Worm (Caenorhabditis elegans) whole organism, early embryonic: ENCODE measurements around the gene srh-172.
"Not testable (repeated sequence)": the region's sequence is repeated elsewhere in the genome, so short reads cannot be mapped to it uniquely, and the experiment has no call there.

ENCODE experiments used
- B0310.2 ChIP-seq: sonication (generic microtip); optimal IDR thresholded peaks from 2 replicates; lab custom pipeline; 2016; ENCODE audit warnings: mild to moderate bottlenecking, missing genetic modification characterization, missing compliant biosample characterization
- F13C5.2 ChIP-seq: sonication (generic microtip); optimal IDR thresholded peaks from 2 replicates; lab custom pipeline; 2017; ENCODE audit warnings: mild to moderate bottlenecking, missing genetic modification characterization, inconsistent platforms, missing compliant biosample characterization
- aly-1 ChIP-seq: sonication (generic microtip); optimal IDR thresholded peaks from 2 replicates; lab custom pipeline; 2016; ENCODE audit warnings: missing genetic modification characterization, missing compliant biosample characterization
- ama-1 ChIP-seq: fragments of 150-350 bp; optimal IDR thresholded peaks from 2 replicates; lab custom pipeline; 2014
- ceh-13 ChIP-seq: fragments of 200-800 bp; sonication (Bioruptor generic); optimal IDR thresholded peaks from 2 replicates; lab custom pipeline; 2018; ENCODE audit warnings: mild to moderate bottlenecking, missing genetic modification characterization, missing compliant biosample characterization
- ceh-36 ChIP-seq: sonication (generic microtip); optimal IDR thresholded peaks from 2 replicates; lab custom pipeline; 2016; ENCODE audit warnings: missing genetic modification characterization, inconsistent platforms, missing compliant biosample characterization
- ets-7 ChIP-seq: sonication (generic microtip); optimal IDR thresholded peaks from 2 replicates; lab custom pipeline; 2016; ENCODE audit warnings: missing genotype, missing genetic modification characterization, missing compliant biosample characterization
- flt-1 ChIP-seq: fragments of 200-800 bp; sonication (Bioruptor generic); IDR thresholded peaks from 2 replicates; pipeline ENCODE4 v1.3.6; 2022; ENCODE audit warnings: missing genetic modification characterization, missing compliant biosample characterization
- hmbx-1 ChIP-seq: sonication (generic microtip); optimal IDR thresholded peaks from 2 replicates; lab custom pipeline; 2016; ENCODE audit warnings: mild to moderate bottlenecking, missing genetic modification characterization, missing compliant biosample characterization
- hmg-4 ChIP-seq: fragments of 200-800 bp; sonication (Bioruptor generic); optimal IDR thresholded peaks from 2 replicates; lab custom pipeline; 2018; ENCODE audit warnings: mild to moderate bottlenecking, missing genetic modification characterization, missing compliant biosample characterization
- hnd-1 ChIP-seq: sonication (generic microtip); optimal IDR thresholded peaks from 2 replicates; lab custom pipeline; 2016; ENCODE audit warnings: missing genetic modification characterization, missing compliant biosample characterization
- pes-1 ChIP-seq: fragments of 200-800 bp; sonication (Bioruptor generic); IDR thresholded peaks from 2 replicates; pipeline ENCODE4 v1.3.6; 2022; ENCODE audit warnings: missing genetic modification reagents, missing genetic modification characterization, missing compliant biosample characterization
- scrt-1 ChIP-seq: fragments of 200-800 bp; sonication (Bioruptor generic); IDR thresholded peaks from 2 replicates; pipeline ENCODE4 v1.3.6; 2022; ENCODE audit warnings: missing genetic modification characterization, missing compliant biosample characterization
- sea-1 ChIP-seq: fragments of 200-800 bp; sonication (Bioruptor generic); conservative IDR thresholded peaks from 2 replicates; pipeline ENCODE4 v1.3.6; 2022; ENCODE audit warnings: missing genetic modification characterization, missing compliant biosample characterization
- tbx-11 ChIP-seq: fragments of 200-800 bp; sonication (Bioruptor generic); IDR thresholded peaks from 2 replicates; pipeline ENCODE4 v1.3.6; 2022; ENCODE audit warnings: missing genetic modification characterization, missing compliant biosample characterization
- tbx-37 ChIP-seq: fragments of 200-800 bp; sonication (Bioruptor generic); conservative IDR thresholded peaks from 2 replicates; pipeline ENCODE4 v1.3.6; 2022; ENCODE audit warnings: missing genetic modification reagents, missing genetic modification characterization, missing compliant biosample characterization
- tra-4 ChIP-seq: sonication (generic microtip); optimal IDR thresholded peaks from 2 replicates; lab custom pipeline; 2017; ENCODE audit warnings: missing genetic modification characterization, missing compliant biosample characterization

srh-172 gene

DNA sequence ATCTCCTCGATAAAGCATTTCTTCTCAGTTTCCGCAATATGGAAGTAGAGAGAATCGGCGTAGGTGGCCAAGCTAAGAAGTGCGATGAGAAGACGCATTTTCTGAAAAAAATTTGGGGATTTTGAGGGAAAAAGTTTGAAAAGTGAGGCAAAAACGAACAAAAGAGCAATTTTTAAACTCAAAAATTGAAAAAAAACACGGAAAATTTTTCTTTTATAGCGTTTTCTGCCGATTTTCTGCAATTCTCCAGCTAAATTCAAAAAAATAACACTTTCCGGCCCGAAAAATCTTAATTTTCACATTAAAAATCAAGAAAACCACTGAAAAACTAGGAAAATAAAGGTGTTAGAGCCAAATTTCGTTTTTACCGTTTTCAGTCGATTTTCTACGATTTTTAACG is 9.9 kb upstream of the srh-172 start, which contains the start of gene tmed-4:
Gene tmed-4, minus strand, starts transcription at position 101 of the 400 bp plus-strand sequence.
- TF ChIP-seq hnd-1 (tag; lab: Kevin White, UChicago); tra-4; hmbx-1: not testable (repeated sequence)

DNA sequence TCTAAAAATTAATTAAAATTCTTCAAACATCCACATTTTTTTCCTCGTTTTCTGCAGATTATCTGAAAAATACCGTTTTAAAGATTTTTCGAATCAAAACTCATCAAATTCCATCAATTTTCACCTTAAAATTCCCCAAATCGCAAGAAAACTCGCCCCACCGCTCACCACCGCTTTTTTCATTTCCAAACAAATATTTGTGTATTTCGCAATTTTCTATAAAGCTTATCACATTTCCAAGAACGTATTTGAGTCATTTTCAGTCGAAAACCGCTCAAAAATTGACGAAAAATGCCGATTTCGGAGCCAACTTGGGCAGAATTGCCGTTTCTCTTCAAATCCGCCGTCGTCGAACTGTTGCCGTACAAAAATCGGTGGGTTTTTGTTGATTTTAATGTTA is 9.1 kb upstream of the srh-172 start, which contains the start of gene Y60A3A.8:
Gene Y60A3A.8, plus strand, starts transcription at position 258 of the 400 bp plus-strand sequence.
- TF ChIP-seq hmg-4; flt-1 (GFP tag; lab: Robert Waterston, UW); sea-1 (GFP tag; lab: Robert Waterston, UW): not testable (repeated sequence)

DNA sequence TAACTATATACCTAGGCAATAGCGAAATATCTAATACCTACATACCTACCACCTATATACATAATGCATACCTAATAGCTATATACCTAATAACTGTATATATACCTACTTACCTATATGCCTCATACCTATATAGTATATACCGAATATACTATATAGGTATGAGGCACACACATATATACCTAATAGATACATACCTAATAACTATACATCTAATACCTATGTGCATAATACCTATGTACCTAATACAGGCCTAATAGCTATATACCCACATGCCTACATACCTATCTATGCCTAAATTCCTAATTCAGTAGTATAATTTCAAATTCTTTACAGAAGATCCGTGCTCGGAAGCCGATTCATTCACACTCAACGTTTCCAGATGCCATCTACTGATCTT is 4.4 kb upstream of the srh-172 start:
- TF ChIP-seq hmbx-1 (no peak), tbx-11 (GFP tag; lab: Robert Waterston, UW) (no peak), F13C5.2 (tag; lab: Kevin White, UChicago) (no peak), pes-1 (no peak), tbx-37 (GFP tag; lab: Robert Waterston, UW) (no peak), B0310.2 (no peak), sea-1 (GFP tag; lab: Robert Waterston, UW) (no peak), hnd-1 (tag; lab: Kevin White, UChicago) (no peak), ama-1 (no peak), aly-1 (tag; lab: Kevin White, UChicago) (no peak), flt-1 (GFP tag; lab: Robert Waterston, UW) (no peak), hmg-4 (no peak), ceh-13 (GFP tag; lab: Kevin White, UChicago) (no peak), ceh-36 (tag; lab: Kevin White, UChicago) (no peak), scrt-1 (GFP tag; lab: Robert Waterston, UW) (no peak), tra-4 (no peak), ets-7 (tag; lab: Kevin White, UChicago) (no peak)

DNA sequence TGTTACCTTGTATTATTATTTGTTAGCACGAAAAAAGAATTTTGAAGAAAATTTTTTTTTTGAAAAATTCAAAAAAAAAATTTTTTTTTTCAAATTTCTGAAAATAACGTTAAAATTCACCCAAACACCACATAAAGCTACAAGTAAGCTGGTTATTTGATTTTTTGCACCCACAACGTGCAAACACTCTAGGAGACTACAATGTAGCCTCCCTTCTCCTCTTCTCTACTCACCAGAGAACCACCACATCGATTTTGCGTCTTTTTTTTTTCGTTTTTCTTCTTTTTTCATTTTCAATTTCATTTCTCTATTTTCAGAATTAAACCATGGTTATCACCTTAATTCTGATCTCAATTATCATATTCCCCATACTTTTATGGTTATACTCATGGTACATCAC is 3.7 kb upstream of the srh-172 start, which contains the start of gene abhd-3.1:
Gene abhd-3.1, plus strand, starts transcription at position 318 of the 400 bp plus-strand sequence.
- TF ChIP-seq hmbx-1 (no peak), ets-7 (tag; lab: Kevin White, UChicago) (no peak), hnd-1 (tag; lab: Kevin White, UChicago) (no peak), B0310.2 (no peak), F13C5.2 (tag; lab: Kevin White, UChicago) (no peak), tra-4 (no peak), pes-1 (no peak), hmg-4 (no peak), tbx-11 (GFP tag; lab: Robert Waterston, UW) (no peak), ama-1 (no peak)

DNA sequence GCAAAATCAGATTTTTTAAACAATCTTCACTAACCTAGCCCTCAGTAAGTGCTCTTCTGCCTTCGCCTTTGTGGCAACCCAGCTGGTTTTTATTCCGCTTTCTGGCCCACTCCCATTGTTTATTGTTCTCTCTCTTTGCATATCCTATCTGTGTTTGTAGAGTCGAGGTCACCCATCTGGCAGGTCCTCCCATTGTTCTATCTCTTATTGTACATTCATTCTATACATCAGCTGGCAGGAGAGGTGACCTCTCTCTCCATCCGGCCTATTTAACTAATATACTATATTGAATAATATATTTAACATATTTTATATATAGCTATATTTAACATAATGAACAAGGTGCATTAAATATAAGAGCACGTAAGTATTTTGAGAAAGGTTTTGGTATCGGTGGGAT is 3.1 kb downstream of the srh-172 start:
- TF ChIP-seq F13C5.2 (tag; lab: Kevin White, UChicago): no peak
- TF ChIP-seq hmg-4: peak; percentile 13

DNA sequence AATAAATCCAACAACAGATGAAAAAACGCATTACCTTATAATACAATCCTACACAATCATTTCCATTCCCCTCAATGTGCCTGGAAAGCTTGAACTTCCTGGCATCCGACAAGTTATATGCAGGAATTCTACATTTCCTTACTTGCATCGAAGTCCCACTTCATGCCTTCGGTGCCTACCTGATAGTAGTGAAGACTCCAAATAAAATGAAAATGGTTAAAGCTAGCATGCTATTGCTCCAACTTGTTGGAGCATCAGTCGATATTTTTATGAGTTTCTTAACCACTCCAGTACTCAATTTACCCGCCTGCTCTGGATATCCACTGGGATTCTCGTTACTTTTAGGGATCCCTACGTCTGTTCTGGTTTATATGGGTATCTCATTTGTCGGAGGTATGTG is 6.8 kb downstream of the srh-172 start, which contains the start of gene srh-171:
Gene srh-171, plus strand, starts transcription at position 75 of the 400 bp plus-strand sequence.
- TF ChIP-seq ama-1 (peak; percentile 78), hnd-1 (tag; lab: Kevin White, UChicago) (no peak)

DNA sequence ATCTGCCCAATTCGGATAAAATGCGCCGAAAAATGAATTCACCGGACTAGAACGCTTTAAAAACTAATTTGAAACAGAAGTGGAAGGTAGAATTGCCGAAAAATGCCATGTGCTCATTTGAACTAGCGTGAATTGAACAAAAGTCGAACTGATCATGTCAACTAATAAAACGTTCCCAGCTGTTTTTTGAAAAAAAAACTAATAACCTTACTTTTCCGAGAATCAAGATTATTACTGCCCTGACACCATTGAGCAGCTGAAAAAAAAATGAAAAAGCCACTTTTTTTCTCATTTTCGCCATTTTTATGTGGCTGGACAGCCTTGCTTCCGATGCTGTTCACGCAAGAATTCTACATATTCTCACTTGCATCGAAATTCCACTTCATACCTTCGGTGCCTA is 14.1 kb downstream of the srh-172 start, which contains the start of gene srh-173:
Gene srh-173, plus strand, starts transcription at position 301 of the 400 bp plus-strand sequence.
- no peak for TF ChIP-seq ceh-13 (GFP tag; lab: Kevin White, UChicago)
- no peak for TF ChIP-seq hmg-4
- no peak for TF ChIP-seq ets-7 (tag; lab: Kevin White, UChicago)
- TF ChIP-seq tra-4: no peak
- no peak for TF ChIP-seq hmbx-1
- no peak for TF ChIP-seq tbx-37 (GFP tag; lab: Robert Waterston, UW)
- no peak for TF ChIP-seq pes-1

DNA sequence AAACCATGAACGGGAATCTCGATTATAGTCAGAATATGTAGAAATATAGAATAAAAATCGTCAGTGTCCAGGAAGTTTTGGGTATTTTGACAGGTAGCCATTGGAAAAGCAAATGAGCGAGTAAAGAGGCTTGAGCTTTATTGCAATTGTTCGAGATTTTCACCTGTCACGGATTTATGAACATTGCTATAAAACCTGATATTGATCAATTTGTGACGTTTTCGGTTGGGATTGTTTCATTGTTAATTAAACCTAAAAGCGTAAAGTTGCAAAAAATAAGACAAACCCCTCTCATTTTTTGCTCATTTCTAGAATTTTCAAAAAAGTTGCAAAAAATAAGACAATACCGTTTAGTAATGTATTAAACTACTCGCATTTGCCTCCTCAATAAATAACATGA is 19.4 kb downstream of the srh-172 start, which contains the start of gene srh-183:
Gene srh-183, minus strand, starts transcription at position 101 of the 400 bp plus-strand sequence.
- no peak for TF ChIP-seq ets-7 (tag; lab: Kevin White, UChicago)
- no peak for TF ChIP-seq hnd-1 (tag; lab: Kevin White, UChicago)
- TF ChIP-seq hmbx-1: no peak
- TF ChIP-seq flt-1 (GFP tag; lab: Robert Waterston, UW): no peak
- TF ChIP-seq ceh-13 (GFP tag; lab: Kevin White, UChicago): no peak
- no peak for TF ChIP-seq tbx-37 (GFP tag; lab: Robert Waterston, UW)
- no peak for TF ChIP-seq tbx-11 (GFP tag; lab: Robert Waterston, UW)
- no peak for TF ChIP-seq ceh-36 (tag; lab: Kevin White, UChicago)
- TF ChIP-seq aly-1 (tag; lab: Kevin White, UChicago): no peak
- TF ChIP-seq pes-1: no peak
- no peak for TF ChIP-seq hmg-4
- no peak for TF ChIP-seq scrt-1 (GFP tag; lab: Robert Waterston, UW)
- TF ChIP-seq sea-1 (GFP tag; lab: Robert Waterston, UW): no peak
- no peak for TF ChIP-seq ama-1
- no peak for TF ChIP-seq F13C5.2 (tag; lab: Kevin White, UChicago)
- TF ChIP-seq B0310.2: no peak
- no peak for TF ChIP-seq tra-4

DNA sequence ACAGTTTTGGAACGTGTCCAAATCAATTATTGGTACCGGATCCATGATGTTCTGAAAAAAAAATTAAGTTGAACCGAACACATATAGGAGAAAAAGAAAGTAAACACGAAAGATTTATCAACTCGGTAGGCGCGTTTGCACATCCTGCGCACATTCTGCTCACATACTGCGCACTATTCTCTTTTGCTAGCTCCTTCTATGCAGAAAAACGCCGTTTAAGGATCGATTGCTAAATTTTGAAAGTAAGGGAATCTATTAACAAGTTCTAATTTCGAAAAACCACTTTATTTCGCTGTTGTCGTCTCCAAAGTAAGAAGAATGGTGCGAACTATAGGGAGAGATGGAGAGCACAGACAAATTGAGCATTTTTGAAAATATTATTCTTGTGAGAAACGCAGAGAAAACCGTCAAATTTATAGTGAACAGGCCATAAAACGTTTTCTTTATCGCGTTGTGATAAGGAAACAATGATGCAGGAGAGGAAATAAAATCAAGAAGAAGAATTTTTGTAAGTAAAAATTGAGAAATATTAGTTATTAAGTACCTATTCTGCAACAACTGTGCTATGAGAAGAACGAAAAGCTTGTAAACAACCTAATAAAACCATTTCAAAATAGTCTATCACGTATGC is 23.1 kb downstream of the srh-172 start, which contains the start of gene Y60A3A.24:
Gene Y60A3A.24, minus strand, starts transcription at position 51 of the 631 bp plus-strand sequence.
- TF ChIP-seq B0310.2: no peak
- TF ChIP-seq pes-1: no peak
- no peak for TF ChIP-seq ets-7 (tag; lab: Kevin White, UChicago)
- TF ChIP-seq hnd-1 (tag; lab: Kevin White, UChicago): no peak
- no peak for TF ChIP-seq ceh-13 (GFP tag; lab: Kevin White, UChicago)
- TF ChIP-seq F13C5.2 (tag; lab: Kevin White, UChicago): no peak
- TF ChIP-seq aly-1 (tag; lab: Kevin White, UChicago): no peak
- no peak for TF ChIP-seq tra-4
- TF ChIP-seq sea-1 (GFP tag; lab: Robert Waterston, UW): no peak
- TF ChIP-seq ceh-36 (tag; lab: Kevin White, UChicago): no peak
- TF ChIP-seq tbx-37 (GFP tag; lab: Robert Waterston, UW): no peak
- no peak for TF ChIP-seq hmg-4
- TF ChIP-seq hmbx-1: no peak
- no peak for TF ChIP-seq tbx-11 (GFP tag; lab: Robert Waterston, UW)
- no peak for TF ChIP-seq scrt-1 (GFP tag; lab: Robert Waterston, UW)
- TF ChIP-seq flt-1 (GFP tag; lab: Robert Waterston, UW): no peak
- no peak for TF ChIP-seq ama-1
